Worm (Caenorhabditis elegans): Measurements from ENCODE around the gene sre-35.
A peak's percentile ranks its signal among the peaks of the same experiment; 100 is the strongest.

Gene sre-35

DNA sequence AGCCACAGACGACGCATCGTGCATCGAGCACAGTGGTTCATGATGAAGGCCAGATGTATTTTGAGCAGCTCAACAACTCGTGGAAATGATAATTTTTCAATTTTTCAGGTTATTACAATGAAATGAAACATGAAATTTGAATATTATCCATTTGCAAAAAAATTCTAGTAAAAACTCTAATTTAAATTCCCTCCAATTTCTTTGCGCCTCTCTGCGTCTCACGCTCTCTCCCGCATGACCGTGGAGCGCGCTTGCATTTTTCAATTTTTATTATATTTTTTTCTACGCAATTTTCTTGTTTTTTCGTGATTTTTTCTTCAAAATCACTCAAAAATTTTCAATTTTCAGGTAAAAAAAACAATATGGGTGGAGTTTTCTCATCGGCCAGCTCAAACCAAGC, 6.8 kb upstream of the sre-35 start, which contains the start of gene tag-281:
TSS of gene tag-281 (plus strand) at position 340 of the 400 bp plus-strand sequence.
- no peak for TF ChIP-seq mdl-1 (tag; optimal IDR thresholded peaks at IDR 0.05)
- TF ChIP-seq lin-39 (tag; optimal IDR thresholded peaks at IDR 0.05): peak; percentile 49
- TF ChIP-seq zag-1 (tag; optimal IDR thresholded peaks at IDR 0.05): no peak
- TF ChIP-seq fkh-10 (GFP tag; optimal IDR thresholded peaks at IDR 0.05): peak; percentile 33
- TF ChIP-seq elt-1 (tag; optimal IDR thresholded peaks at IDR 0.05): no peak
- no peak for TF ChIP-seq sea-2 (GFP tag; optimal IDR thresholded peaks at IDR 0.05)
- no peak for TF ChIP-seq egl-27 (tag; optimal IDR thresholded peaks at IDR 0.05)
- TF ChIP-seq nhr-76 (tag; optimal IDR thresholded peaks at IDR 0.05): no peak
- no peak for TF ChIP-seq nhr-11 (tag; optimal IDR thresholded peaks at IDR 0.05)
- TF ChIP-seq ceh-28 (tag; optimal IDR thresholded peaks at IDR 0.05): peak; percentile 52
- no peak for TF ChIP-seq ztf-4 (tag; optimal IDR thresholded peaks at IDR 0.05)
- peak; percentile 92 for TF ChIP-seq lin-15B (tag; optimal IDR thresholded peaks at IDR 0.05)
- no peak for TF ChIP-seq ZK546.5 (tag; optimal IDR thresholded peaks at IDR 0.05)
- no peak for TF ChIP-seq unc-39 (tag; optimal IDR thresholded peaks at IDR 0.05)
- TF ChIP-seq pha-4 (tag; optimal IDR thresholded peaks at IDR 0.05): peak; percentile 87
- TF ChIP-seq ceh-82 (tag; optimal IDR thresholded peaks at IDR 0.05): peak; percentile 44
- no peak for TF ChIP-seq fkh-2 (tag; optimal IDR thresholded peaks at IDR 0.05)
- no peak for TF ChIP-seq nhr-237 (tag; optimal IDR thresholded peaks at IDR 0.05)
- TF ChIP-seq R02D3.7 (tag; optimal IDR thresholded peaks at IDR 0.05): peak; percentile 72
- TF ChIP-seq nhr-43 (tag; optimal IDR thresholded peaks at IDR 0.05; ENCODE audit: poor library complexity, severe bottlenecking): no peak
- TF ChIP-seq ztf-11 (tag; optimal IDR thresholded peaks at IDR 0.05): no peak
- peak; percentile 6 for TF ChIP-seq tbx-2 (tag; optimal IDR thresholded peaks at IDR 0.05)
- TF ChIP-seq nhr-25 (tag; optimal IDR thresholded peaks at IDR 0.05): no peak
- TF ChIP-seq pqm-1 (tag; optimal IDR thresholded peaks at IDR 0.05): peak; percentile 53
- no peak for TF ChIP-seq ama-1 (optimal IDR thresholded peaks at IDR 0.05)
- no peak for TF ChIP-seq nhr-77 (tag; optimal IDR thresholded peaks at IDR 0.05)
- TF ChIP-seq nhr-23 (tag; optimal IDR thresholded peaks at IDR 0.05): peak; percentile 91
- TF ChIP-seq fos-1 (tag; optimal IDR thresholded peaks at IDR 0.05): no peak
- no peak for TF ChIP-seq nhr-28 (tag; optimal IDR thresholded peaks at IDR 0.05)
- TF ChIP-seq unc-62 (GFP tag; optimal IDR thresholded peaks at IDR 0.05): no peak
- no peak for TF ChIP-seq ceh-9 (tag; optimal IDR thresholded peaks at IDR 0.05)
- no peak for TF ChIP-seq aly-2 (tag; optimal IDR thresholded peaks at IDR 0.05)
- peak; percentile 90 for TF ChIP-seq nfya-1 (tag; optimal IDR thresholded peaks at IDR 0.05; ENCODE audit: insufficient read depth)
- no peak for TF ChIP-seq nhr-67 (tag; optimal IDR thresholded peaks at IDR 0.05)
- TF ChIP-seq lsy-12 (tag; optimal IDR thresholded peaks at IDR 0.05): no peak
- no peak for TF ChIP-seq nhr-12 (tag; optimal IDR thresholded peaks at IDR 0.05)
- TF ChIP-seq egl-5 (tag; optimal IDR thresholded peaks at IDR 0.05): peak; percentile 52
- no peak for TF ChIP-seq elt-2 (tag; optimal IDR thresholded peaks at IDR 0.05)
- no peak for TF ChIP-seq eor-1 (tag; optimal IDR thresholded peaks at IDR 0.05)
- peak; percentile 69 for TF ChIP-seq snpc-4 (tag; optimal IDR thresholded peaks at IDR 0.05)
- TF ChIP-seq ceh-16 (tag; optimal IDR thresholded peaks at IDR 0.05): no peak
- TF ChIP-seq elt-3 (tag; optimal IDR thresholded peaks at IDR 0.05): no peak
- peak; percentile 52 for TF ChIP-seq skn-1 (tag; optimal IDR thresholded peaks at IDR 0.05)
- no peak for TF ChIP-seq daf-12 (tag; optimal IDR thresholded peaks at IDR 0.05)
- TF ChIP-seq jun-1 (tag; optimal IDR thresholded peaks at IDR 0.05): peak; percentile 52
- TF ChIP-seq mml-1 (tag; optimal IDR thresholded peaks at IDR 0.05): no peak
- TF ChIP-seq hmg-11 (tag; optimal IDR thresholded peaks at IDR 0.05): peak; percentile 22

- TF ChIP-seq ceh-28 (tag; optimal IDR thresholded peaks at IDR 0.05) (no peak), nhr-28 (tag; optimal IDR thresholded peaks at IDR 0.05) (no peak), nhr-77 (tag; optimal IDR thresholded peaks at IDR 0.05) (no peak), mdl-1 (tag; optimal IDR thresholded peaks at IDR 0.05) (no peak), ceh-9 (tag; optimal IDR thresholded peaks at IDR 0.05) (no peak), aly-2 (tag; optimal IDR thresholded peaks at IDR 0.05) (no peak), egl-27 (tag; optimal IDR thresholded peaks at IDR 0.05) (no peak), unc-39 (tag; optimal IDR thresholded peaks at IDR 0.05) (no peak), fos-1 (tag; optimal IDR thresholded peaks at IDR 0.05) (no peak), nhr-11 (tag; optimal IDR thresholded peaks at IDR 0.05) (no peak), elt-3 (tag; optimal IDR thresholded peaks at IDR 0.05) (no peak), snpc-4 (tag; optimal IDR thresholded peaks at IDR 0.05) (no peak), ztf-11 (tag; optimal IDR thresholded peaks at IDR 0.05) (no peak), elt-2 (tag; optimal IDR thresholded peaks at IDR 0.05) (no peak), fkh-2 (tag; optimal IDR thresholded peaks at IDR 0.05) (no peak), ztf-4 (tag; optimal IDR thresholded peaks at IDR 0.05) (no peak), ceh-82 (tag; optimal IDR thresholded peaks at IDR 0.05) (no peak), nhr-12 (tag; optimal IDR thresholded peaks at IDR 0.05) (no peak)
These were observed 4.6 kb upstream of the sre-35 start, which contains the start of gene sre-38 for ce11 chrII:12457275-12457674. sre-38 (plus strand) TSS chrII:12457575.

All from whole organism, L3 larva.